Fruit fly (Drosophila melanogaster) whole organism: ENCODE results near the gene Rad17.

ENCODE experiments used
- CG8478 ChIP-seq: fragments of >200 bp; optimal IDR thresholded peaks from 2 replicates; lab custom pipeline; 2018; ENCODE audit warnings: inconsistent platforms
- Dll ChIP-seq: fragments of >200 bp; optimal IDR thresholded peaks from 2 replicates; lab custom pipeline; 2017
- EcR ChIP-seq, 2 experiments: fragments of >200 bp; optimal IDR thresholded peaks; 2 replicates each; lab custom pipeline; 2017; ENCODE audit warnings: missing biosample characterization in 2 of 2, missing genetic modification characterization in 2 of 2, missing genetic modification reagents in 2 of 2
- pan ChIP-seq: fragments of >200 bp; optimal IDR thresholded peaks from 2 replicates; lab custom pipeline; 2017
- psq ChIP-seq: fragments of >200 bp; optimal IDR thresholded peaks from 2 replicates; lab custom pipeline; 2017
- usp ChIP-seq: fragments of >200 bp; optimal IDR thresholded peaks from 2 replicates; lab custom pipeline; 2017; ENCODE audit warnings: missing biosample characterization, missing genetic modification characterization, mixed read lengths

Gene Rad17

DNA sequence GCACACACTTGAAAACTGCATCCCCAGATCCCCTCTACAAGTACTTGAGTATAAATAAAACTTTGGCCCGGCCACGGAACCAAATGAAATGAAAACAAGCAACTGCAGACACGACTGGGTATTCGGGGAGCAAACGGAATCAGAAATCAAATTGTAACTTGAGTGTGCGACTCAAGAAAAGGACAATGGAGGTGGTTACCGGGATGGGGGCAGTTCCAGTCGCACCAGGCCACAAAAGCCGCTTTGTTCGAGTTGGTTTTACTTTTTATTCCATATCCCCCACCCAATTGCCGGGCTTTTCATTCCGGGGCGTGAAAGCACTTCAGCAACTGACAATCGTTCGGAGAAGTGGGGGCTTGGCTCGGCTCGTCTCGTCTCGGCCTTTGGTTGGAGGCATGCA is 14.8 kb upstream of the Rad17 start:
- TF ChIP-seq usp (GFP tag; lab: Kevin White, UChicago) (no peak), CG8478 (lab: Kevin White, UChicago) (no peak), Dll (no peak), EcR (GFP tag; optimal IDR thresholded peaks at IDR 0.05; lab: Kevin White, UChicago) (no peak), pan (lab: Kevin White, UChicago) (no peak), psq (lab: Kevin White, UChicago) (no peak)

DNA sequence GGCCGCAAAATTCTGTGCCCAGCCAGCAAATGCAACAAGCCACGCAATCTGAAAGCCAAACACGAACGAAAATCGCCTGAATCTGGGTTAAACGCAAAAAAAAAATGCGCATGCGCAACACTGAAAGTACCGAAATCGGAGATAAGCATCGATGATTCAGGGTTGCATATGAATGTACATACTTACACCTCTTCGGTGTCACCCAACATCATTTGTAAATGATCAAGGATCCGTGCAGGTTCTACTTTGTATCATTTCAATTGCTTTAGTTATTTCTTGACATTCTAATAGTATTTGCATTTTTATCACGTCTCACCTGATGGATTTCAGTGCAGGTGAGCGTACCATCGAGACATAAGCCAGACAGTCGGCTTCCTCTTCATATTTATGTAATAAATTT is 14.1 kb upstream of the Rad17 start:
- TF ChIP-seq pan (lab: Kevin White, UChicago) (no peak), psq (lab: Kevin White, UChicago) (no peak), usp (GFP tag; lab: Kevin White, UChicago) (no peak), CG8478 (lab: Kevin White, UChicago) (no peak), EcR (GFP tag; optimal IDR thresholded peaks at IDR 0.05; lab: Kevin White, UChicago) (no peak)

DNA sequence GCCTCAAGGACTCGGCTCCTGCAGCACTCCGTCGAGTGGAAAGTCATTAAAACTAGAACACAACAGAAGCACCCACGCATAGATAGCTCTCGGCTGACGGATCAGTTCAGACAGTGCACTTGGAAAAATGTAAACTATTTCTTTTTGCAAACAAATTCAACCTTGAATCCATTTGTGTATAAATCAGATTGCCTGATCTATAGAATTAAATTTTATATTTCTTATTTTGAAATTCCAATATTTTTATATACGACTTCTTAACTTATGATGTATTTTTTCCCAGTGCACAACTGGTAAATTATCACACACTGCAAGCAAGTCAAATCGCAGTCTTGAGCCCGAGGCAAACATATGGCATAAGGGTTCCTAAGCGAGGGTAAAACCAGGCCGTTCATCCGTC is 11.8 kb upstream of the Rad17 start:
- TF ChIP-seq EcR (GFP tag; optimal IDR thresholded peaks at IDR 0.05; lab: Kevin White, UChicago) (no peak), CG8478 (lab: Kevin White, UChicago) (no peak), usp (GFP tag; lab: Kevin White, UChicago) (no peak), pan (lab: Kevin White, UChicago) (no peak)

DNA sequence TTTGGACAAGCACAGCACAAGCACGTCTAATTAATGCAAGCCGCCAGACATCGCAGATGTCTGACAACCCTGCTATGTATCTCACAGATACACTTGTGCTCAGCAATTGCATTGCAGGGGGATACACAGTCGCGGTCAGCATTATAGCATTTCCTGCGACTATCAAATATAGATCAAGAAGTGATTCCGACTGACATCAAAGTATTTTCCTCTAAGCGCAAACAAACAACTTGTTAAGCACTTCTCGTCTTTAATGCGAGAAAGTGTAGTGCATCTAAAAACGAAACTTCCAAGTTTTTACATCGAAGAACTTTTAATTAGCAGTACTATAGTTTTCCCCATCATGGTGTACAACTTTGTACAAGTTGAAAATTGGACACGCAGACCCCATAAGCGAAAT is 9.9 kb upstream of the Rad17 start:
- TF ChIP-seq Dll (no peak), CG8478 (lab: Kevin White, UChicago) (no peak), pan (lab: Kevin White, UChicago) (no peak), psq (lab: Kevin White, UChicago) (no peak), usp (GFP tag; lab: Kevin White, UChicago) (no peak), EcR (GFP tag; optimal IDR thresholded peaks at IDR 0.05; lab: Kevin White, UChicago) (no peak)

DNA sequence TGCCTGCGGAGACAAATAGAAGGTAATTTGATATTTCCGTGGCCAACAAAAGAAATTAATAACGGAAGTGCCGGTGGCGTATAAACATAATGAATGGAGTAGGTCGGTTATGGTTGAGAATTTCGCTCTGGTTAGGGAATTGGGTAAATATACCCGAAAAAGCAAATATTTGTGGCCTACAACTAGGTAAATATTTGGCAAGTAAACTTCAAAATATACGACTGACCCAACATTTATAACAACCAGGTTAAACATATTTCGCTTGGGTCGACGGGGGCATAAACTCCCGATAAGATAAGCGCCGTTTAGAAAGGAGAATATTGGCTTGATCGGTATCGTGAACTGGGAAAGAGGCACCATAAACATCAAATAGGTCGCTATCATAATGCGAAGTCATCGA is 7.8 kb upstream of the Rad17 start:
- TF ChIP-seq psq (lab: Kevin White, UChicago) (no peak), usp (GFP tag; lab: Kevin White, UChicago) (no peak), CG8478 (lab: Kevin White, UChicago) (no peak), pan (lab: Kevin White, UChicago) (no peak), EcR (GFP tag; optimal IDR thresholded peaks at IDR 0.05; lab: Kevin White, UChicago) (no peak), Dll (no peak)

DNA sequence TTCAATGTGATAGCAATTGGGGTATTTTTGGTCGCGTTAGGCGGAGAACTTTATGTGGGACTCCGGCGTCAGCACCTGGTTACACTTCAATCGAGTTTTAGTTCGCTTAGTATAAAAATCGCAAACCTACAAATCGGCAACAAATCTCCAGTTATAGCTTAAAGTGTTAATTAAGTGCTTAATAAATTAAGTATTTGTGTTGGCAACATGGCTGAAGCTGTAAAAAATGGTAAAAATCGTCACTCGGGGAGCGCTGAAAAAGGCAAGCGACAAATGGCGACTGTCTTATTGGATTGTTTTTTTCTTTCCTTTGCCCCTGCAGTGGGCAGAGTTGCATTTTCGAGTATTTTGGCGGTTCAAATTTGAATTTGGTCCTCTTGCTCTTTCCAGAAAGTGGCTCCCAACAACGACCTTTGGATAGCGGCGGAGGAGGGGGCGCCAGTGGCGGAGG is 3.6 kb downstream of the Rad17 start, which contains the start of gene Hexim:
Gene Hexim (plus strand): TSS at position 85 of the 451 bp plus-strand sequence.
- TF ChIP-seq usp (GFP tag; lab: Kevin White, UChicago) = no peak
- TF ChIP-seq CG8478 (lab: Kevin White, UChicago) = no peak
- TF ChIP-seq Dll = no peak
- no peak for TF ChIP-seq psq (lab: Kevin White, UChicago)
- TF ChIP-seq pan (lab: Kevin White, UChicago) = no peak
- TF ChIP-seq EcR (GFP tag; optimal IDR thresholded peaks at IDR 0.05; lab: Kevin White, UChicago) = no peak

DNA sequence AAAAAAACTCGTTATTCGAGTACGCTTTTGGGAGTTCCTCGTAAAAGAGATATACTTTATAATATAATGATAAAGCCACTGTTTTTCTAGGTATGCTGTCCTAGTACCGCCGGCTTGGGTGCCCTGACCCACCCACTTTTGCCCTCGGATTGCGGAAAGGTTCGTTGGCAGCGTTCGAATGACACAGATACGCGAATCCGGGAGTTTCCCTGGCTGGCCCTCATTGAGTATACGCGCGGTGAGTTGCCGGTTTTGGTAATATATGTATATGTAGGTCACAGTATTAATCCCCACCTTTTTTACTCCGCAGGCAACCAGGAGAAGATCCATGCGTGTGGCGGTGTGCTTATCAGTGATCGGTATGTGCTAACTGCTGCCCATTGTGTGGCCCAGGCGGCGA is 4.8 kb downstream of the Rad17 start:
- TF ChIP-seq EcR (GFP tag; optimal IDR thresholded peaks at IDR 0.05; lab: Kevin White, UChicago) (no peak), usp (GFP tag; lab: Kevin White, UChicago) (no peak), pan (lab: Kevin White, UChicago) (no peak), CG8478 (lab: Kevin White, UChicago) (no peak), psq (lab: Kevin White, UChicago) (no peak), Dll (no peak)

DNA sequence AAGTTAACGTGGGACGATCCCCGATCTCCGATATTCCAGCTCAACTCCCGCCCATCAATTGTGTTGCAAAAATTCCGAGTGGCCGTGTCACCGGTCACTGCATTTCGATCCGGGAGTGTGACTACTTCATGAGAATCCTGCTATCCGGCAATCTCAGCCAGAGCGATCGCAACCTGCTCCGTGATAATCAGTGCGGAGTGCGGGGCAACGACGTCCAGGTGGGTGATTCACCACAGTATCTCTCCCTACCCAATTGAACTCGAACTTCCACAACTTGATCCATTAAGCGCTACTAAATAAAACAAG is 5.4 kb downstream of the Rad17 start:
- no peak for TF ChIP-seq CG8478 (lab: Kevin White, UChicago)
- TF ChIP-seq psq (lab: Kevin White, UChicago) = no peak
- TF ChIP-seq Dll = no peak
- TF ChIP-seq pan (lab: Kevin White, UChicago) = no peak
- no peak for TF ChIP-seq EcR (GFP tag; optimal IDR thresholded peaks at IDR 0.05; lab: Kevin White, UChicago)
- TF ChIP-seq usp (GFP tag; lab: Kevin White, UChicago) = no peak

DNA sequence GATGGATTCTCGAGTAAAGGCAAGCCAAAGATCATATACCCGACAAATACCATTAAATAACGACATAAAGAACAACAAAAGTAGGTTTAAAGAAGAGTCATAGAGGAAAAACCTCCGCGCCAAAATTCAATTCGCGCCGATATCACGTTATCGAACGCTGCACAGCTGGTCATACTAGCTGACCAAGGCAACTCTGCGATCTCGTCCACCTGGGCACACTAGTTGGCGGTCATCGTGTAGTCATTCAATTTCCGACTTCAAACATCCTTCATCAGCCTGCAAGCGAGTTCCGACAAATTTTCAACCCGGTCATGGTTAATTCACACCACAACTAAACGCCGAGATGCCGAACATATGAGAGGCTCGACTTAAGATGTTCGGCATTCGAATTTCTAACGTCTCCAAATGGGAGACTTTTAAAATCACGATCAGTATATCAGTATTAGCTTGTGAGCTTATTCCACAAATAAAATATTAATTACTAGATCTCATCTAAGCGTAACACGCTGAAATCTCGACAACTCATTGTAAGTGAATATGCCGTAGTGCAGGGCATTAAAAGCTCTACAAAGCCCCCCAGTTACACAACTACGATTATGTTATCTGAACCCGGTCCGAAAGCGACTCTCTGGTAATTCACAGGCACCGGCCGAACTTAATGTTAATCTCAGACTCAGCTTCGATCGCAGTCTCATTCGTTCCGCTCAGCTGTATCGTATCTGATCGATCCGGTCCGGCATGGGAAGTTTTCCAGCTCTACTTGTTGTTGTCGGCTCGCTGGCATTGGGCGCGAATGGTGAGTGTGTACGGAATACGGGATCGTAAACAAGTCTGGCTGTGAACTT is 6.0 kb downstream of the Rad17 start, which contains the start of gene CG3505:
Gene CG3505 (plus strand): TSS at position 688 of the 845 bp plus-strand sequence.
- TF ChIP-seq Dll = no peak
- TF ChIP-seq psq (lab: Kevin White, UChicago) = no peak
- no peak for TF ChIP-seq usp (GFP tag; lab: Kevin White, UChicago)
- TF ChIP-seq CG8478 (lab: Kevin White, UChicago) = no peak
- TF ChIP-seq pan (lab: Kevin White, UChicago) = no peak
- no peak for TF ChIP-seq EcR (GFP tag; optimal IDR thresholded peaks at IDR 0.05; lab: Kevin White, UChicago)

DNA sequence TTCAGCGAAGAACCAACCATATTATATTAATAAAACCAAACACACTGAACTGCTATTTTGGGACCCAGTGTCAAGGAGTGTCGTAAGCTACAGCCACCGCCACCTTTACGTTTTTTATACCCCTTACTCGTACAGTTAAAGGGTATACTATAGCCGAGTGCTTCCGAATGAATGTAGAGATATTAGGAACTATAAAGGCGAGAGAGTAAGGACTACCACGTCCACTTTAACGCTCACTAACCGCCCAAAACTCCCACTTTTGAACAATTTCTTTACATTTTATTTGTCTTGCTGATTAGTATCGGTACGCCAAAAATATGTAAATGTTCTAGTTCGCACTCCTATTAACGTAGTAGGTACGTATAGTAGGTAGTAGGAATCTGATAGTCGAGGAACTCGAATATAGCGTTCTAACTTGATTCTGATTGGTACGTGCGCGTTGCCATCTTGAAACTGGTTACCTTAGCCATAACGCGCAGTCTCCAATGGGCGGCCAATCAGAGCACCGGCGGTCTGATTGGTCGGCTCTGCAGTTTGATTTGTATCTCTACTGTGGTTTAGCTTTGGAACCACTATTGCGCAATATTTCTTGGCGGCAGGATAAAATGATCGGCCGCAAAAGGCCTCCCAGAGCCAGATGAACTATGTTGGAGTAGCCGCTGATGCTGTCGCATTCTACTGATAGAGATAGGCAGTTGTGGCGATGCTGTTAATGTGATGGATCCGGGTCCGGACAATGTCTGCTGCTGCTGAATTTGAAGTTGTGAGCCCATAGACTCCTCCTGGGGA is 6.9 kb downstream of the Rad17 start:
- TF ChIP-seq usp (GFP tag; lab: Kevin White, UChicago) (no peak), pan (lab: Kevin White, UChicago) (no peak), Dll (no peak), psq (lab: Kevin White, UChicago) (no peak), CG8478 (lab: Kevin White, UChicago) (no peak), EcR (GFP tag; optimal IDR thresholded peaks at IDR 0.05; lab: Kevin White, UChicago) (no peak)
